Worm (Caenorhabditis elegans) whole organism, L4 larva: ENCODE results near the gene B0024.13.

Experiments used
- F26F4.8 ChIP-seq: fragments of 200-800 bp; sonication (Bioruptor generic); conservative IDR thresholded peaks from 2 replicates; pipeline ENCODE4 v1.3.6; 2022; ENCODE audit warnings: missing genetic modification characterization, missing compliant biosample characterization
- F44E2.7 ChIP-seq: fragments of 200-800 bp; sonication (Bioruptor generic); IDR thresholded peaks from 2 replicates; pipeline ENCODE4 v2.1.2; 2022; ENCODE audit warnings: missing genetic modification characterization, missing compliant biosample characterization
- F49E8.2 ChIP-seq: sonication (generic microtip); optimal IDR thresholded peaks from 2 replicates; lab custom pipeline; 2016; ENCODE audit warnings: missing compliant biosample characterization, mild to moderate bottlenecking, missing genetic modification characterization, borderline replicate concordance
- T20F7.1 ChIP-seq: fragments of 200-800 bp; sonication (Bioruptor generic); optimal IDR thresholded peaks from 2 replicates; lab custom pipeline; 2018; ENCODE audit warnings: mild to moderate bottlenecking, missing genetic modification characterization, missing compliant biosample characterization
- T26A8.4 ChIP-seq: fragments of 200-800 bp; sonication (Bioruptor generic); IDR thresholded peaks from 2 replicates; pipeline ENCODE4 v1.3.6; 2022; ENCODE audit warnings: missing genetic modification characterization, missing compliant biosample characterization
- aly-2 ChIP-seq: sonication (generic microtip); optimal IDR thresholded peaks from 2 replicates; lab custom pipeline; 2018; ENCODE audit warnings: missing biosample characterization, missing genetic modification characterization
- ama-1 ChIP-seq: fragments of 150-350 bp; optimal IDR thresholded peaks from 2 replicates; lab custom pipeline; 2014; ENCODE audit warnings: inconsistent platforms, mixed read lengths
- arid-1 ChIP-seq: fragments of 200-800 bp; sonication (Bioruptor generic); conservative IDR thresholded peaks from 2 replicates; pipeline ENCODE4 v1.3.6; 2022; ENCODE audit warnings: missing genetic modification reagents, missing genetic modification characterization, missing compliant biosample characterization
- attf-4 ChIP-seq: sonication (generic microtip); optimal IDR thresholded peaks from 3 replicates; lab custom pipeline; 2017; ENCODE audit warnings: missing biosample characterization, missing genetic modification characterization
- ceh-62 ChIP-seq: sonication (generic microtip); optimal IDR thresholded peaks from 2 replicates; lab custom pipeline; 2017; ENCODE audit warnings: missing biosample characterization, missing genetic modification characterization
- cey-2 ChIP-seq: sonication (generic microtip); optimal IDR thresholded peaks from 3 replicates; lab custom pipeline; 2017; ENCODE audit warnings: missing genetic modification characterization, mild to moderate bottlenecking, missing compliant biosample characterization, antibody characterized with exemption, borderline replicate concordance; ENCODE audit not compliant: insufficient read depth
- daf-19 ChIP-seq: fragments of 200-800 bp; sonication (Bioruptor generic); conservative IDR thresholded peaks from 2 replicates; pipeline ENCODE4 v1.3.6; 2022; ENCODE audit warnings: missing genetic modification characterization, missing compliant biosample characterization
- dmd-6 ChIP-seq: fragments of 200-800 bp; sonication (Bioruptor generic); IDR thresholded peaks from 2 replicates; pipeline ENCODE4 v1.3.6; 2022; ENCODE audit warnings: missing genetic modification reagents, missing genetic modification characterization, missing compliant biosample characterization
- dpl-1 ChIP-seq: fragments of 150-350 bp; optimal IDR thresholded peaks from 2 replicates; lab custom pipeline; 2014; ENCODE audit warnings: missing biosample characterization, missing genetic modification reagents, missing genetic modification characterization
- duxl-1 ChIP-seq: sonication (generic microtip); optimal IDR thresholded peaks from 2 replicates; lab custom pipeline; 2016; ENCODE audit warnings: mild to moderate bottlenecking, missing genetic modification characterization, moderate library complexity, missing compliant biosample characterization; ENCODE audit not compliant: poor library complexity
- dve-1 ChIP-seq: sonication (generic microtip); optimal IDR thresholded peaks from 2 replicates; lab custom pipeline; 2017; ENCODE audit warnings: antibody characterized with exemption, mild to moderate bottlenecking, missing genetic modification characterization, missing compliant biosample characterization; ENCODE audit not compliant: insufficient read depth
- fos-1 ChIP-seq: fragments of 150-350 bp; optimal IDR thresholded peaks from 2 replicates; lab custom pipeline; 2014; ENCODE audit warnings: missing biosample characterization, missing genetic modification characterization
- hlh-30 ChIP-seq: sonication (generic microtip); optimal IDR thresholded peaks from 2 replicates; lab custom pipeline; 2017; ENCODE audit warnings: antibody characterized with exemption, mild to moderate bottlenecking, missing genetic modification characterization, missing compliant biosample characterization; ENCODE audit not compliant: insufficient read depth
- lim-7 ChIP-seq: fragments of 200-800 bp; sonication (Bioruptor generic); IDR thresholded peaks from 2 replicates; pipeline ENCODE4 v1.3.6; 2022; ENCODE audit warnings: missing genetic modification characterization, missing compliant biosample characterization
- lin-1 ChIP-seq: fragments of 200-800 bp; sonication (Bioruptor generic); IDR thresholded peaks from 2 replicates; pipeline ENCODE4 v1.3.6; 2022; ENCODE audit warnings: missing genetic modification reagents, missing genetic modification characterization, missing compliant biosample characterization
- lin-13 ChIP-seq: fragments of 150-350 bp; optimal IDR thresholded peaks from 2 replicates; lab custom pipeline; 2014; ENCODE audit warnings: missing biosample characterization, missing genetic modification reagents, missing genetic modification characterization
- lin-29 ChIP-seq: fragments of 200-800 bp; sonication (Bioruptor generic); IDR thresholded peaks from 2 replicates; pipeline ENCODE4 v1.3.6; 2022; ENCODE audit warnings: missing genetic modification reagents, missing genetic modification characterization, missing compliant biosample characterization
- lsy-2 ChIP-seq, 2 experiments: fragments of 150-350 bp in 1 of 2; sonication (generic microtip) in 1 of 2; optimal IDR thresholded peaks; 2 replicates each; lab custom pipeline; 2014 to 2017; ENCODE audit warnings: missing biosample characterization in 2 of 2, missing genetic modification characterization in 2 of 2
- madf-5 ChIP-seq, 2 experiments: fragments of 200-800 bp; sonication (Bioruptor generic); IDR thresholded peaks; 2 replicates each; pipeline ENCODE4 v1.3.6; 2022; ENCODE audit warnings: missing compliant biosample characterization in 2 of 2, missing genetic modification characterization in 2 of 2
- madf-9 ChIP-seq: fragments of 200-800 bp; sonication (Bioruptor generic); conservative IDR thresholded peaks from 2 replicates; pipeline ENCODE4 v1.3.6; 2022; ENCODE audit warnings: missing genetic modification reagents, missing genetic modification characterization, missing compliant biosample characterization
- mdl-1 ChIP-seq, 2 experiments: fragments of 150-350 bp in 1 of 2; sonication (generic microtip) in 1 of 2; optimal IDR thresholded peaks; 2 replicates each; lab custom pipeline; 2014 to 2017; ENCODE audit warnings: missing biosample characterization in 2 of 2, missing genetic modification characterization in 2 of 2
- mdt-29 ChIP-seq: fragments of 200-800 bp; sonication (Bioruptor generic); IDR thresholded peaks from 2 replicates; pipeline ENCODE4 v1.3.6; 2022; ENCODE audit warnings: missing genetic modification reagents, missing genetic modification characterization, missing compliant biosample characterization
- mep-1 ChIP-seq: fragments of 150-350 bp; sonication (generic microtip); optimal IDR thresholded peaks from 3 replicates; lab custom pipeline; 2014; ENCODE audit warnings: missing biosample characterization, missing genetic modification characterization
- mxl-3 ChIP-seq: fragments of 200-800 bp; sonication (Bioruptor generic); optimal IDR thresholded peaks from 2 replicates; lab custom pipeline; 2018; ENCODE audit warnings: mild to moderate bottlenecking, missing genetic modification characterization, missing compliant biosample characterization
- nhr-102 ChIP-seq: sonication (generic microtip); optimal IDR thresholded peaks from 2 replicates; lab custom pipeline; 2016; ENCODE audit warnings: mild to moderate bottlenecking, missing genetic modification characterization, moderate library complexity, missing compliant biosample characterization
- nhr-237 ChIP-seq: sonication (generic microtip); optimal IDR thresholded peaks from 2 replicates; lab custom pipeline; 2017; ENCODE audit warnings: missing biosample characterization, missing genetic modification characterization
- nhr-25 ChIP-seq: sonication (generic microtip); optimal IDR thresholded peaks from 2 replicates; lab custom pipeline; 2017; ENCODE audit warnings: missing genetic modification characterization, mild to moderate bottlenecking, missing compliant biosample characterization, antibody characterized with exemption, moderate library complexity, borderline replicate concordance; ENCODE audit not compliant: insufficient read depth
- nhr-28 ChIP-seq: fragments of 150-350 bp; optimal IDR thresholded peaks from 2 replicates; lab custom pipeline; 2014; ENCODE audit warnings: missing biosample characterization, missing genetic modification characterization
- nhr-41 ChIP-seq: fragments of 200-800 bp; sonication (Bioruptor generic); IDR thresholded peaks from 2 replicates; pipeline ENCODE4 v1.3.6; 2022; ENCODE audit warnings: missing genetic modification reagents, missing genetic modification characterization, missing compliant biosample characterization
- nhr-76 ChIP-seq: fragments of 150-350 bp; optimal IDR thresholded peaks from 2 replicates; lab custom pipeline; 2014; ENCODE audit warnings: missing biosample characterization, missing genetic modification characterization
- pha-4 ChIP-seq, 2 experiments: fragments of 150-350 bp in 1 of 2; fragments of 200-800 bp in 1 of 2; sonication (Bioruptor generic) in 1 of 2; IDR thresholded peaks in 1 of 2; optimal IDR thresholded peaks in 1 of 2; 2 replicates each; pipeline versions ENCODE4 v1.3.6 to Lab custom; 2014 to 2022; ENCODE audit warnings: missing genetic modification characterization in 2 of 2, missing genetic modification reagents in 2 of 2, missing biosample characterization in 1 of 2, missing compliant biosample characterization in 1 of 2
- pqm-1 ChIP-seq: sonication (generic microtip); optimal IDR thresholded peaks from 2 replicates; lab custom pipeline; 2017; ENCODE audit warnings: missing biosample characterization, missing genetic modification characterization
- rbr-2 ChIP-seq: sonication (generic microtip); optimal IDR thresholded peaks from 2 replicates; lab custom pipeline; 2016; ENCODE audit warnings: missing genotype, missing genetic modification characterization, missing compliant biosample characterization
- saeg-2 ChIP-seq: fragments of 200-800 bp; sonication (Bioruptor generic); IDR thresholded peaks from 2 replicates; pipeline ENCODE4 v1.3.6; 2022; ENCODE audit warnings: missing genetic modification reagents, missing genetic modification characterization, missing compliant biosample characterization
- snpc-1.2 ChIP-seq: fragments of 200-800 bp; sonication (Bioruptor generic); IDR thresholded peaks from 2 replicates; pipeline ENCODE4 v1.3.6; 2022; ENCODE audit warnings: missing genetic modification reagents, missing genetic modification characterization, missing compliant biosample characterization
- snpc-4 ChIP-seq: fragments of 150-350 bp; optimal IDR thresholded peaks from 2 replicates; lab custom pipeline; 2014; ENCODE audit warnings: missing biosample characterization, missing genetic modification characterization
- spr-3 ChIP-seq: fragments of 200-800 bp; sonication (Bioruptor generic); optimal IDR thresholded peaks from 2 replicates; lab custom pipeline; 2018; ENCODE audit warnings: mild to moderate bottlenecking, missing genetic modification characterization, missing compliant biosample characterization
- unc-130 ChIP-seq: sonication (generic microtip); optimal IDR thresholded peaks from 2 replicates; lab custom pipeline; 2016; ENCODE audit warnings: missing genetic modification reagents, missing genetic modification characterization, missing compliant biosample characterization
- vab-7 ChIP-seq: fragments of 200-800 bp; sonication (Bioruptor generic); IDR thresholded peaks from 2 replicates; pipeline ENCODE4 v1.3.6; 2022; ENCODE audit warnings: missing genetic modification reagents, missing genetic modification characterization, missing compliant biosample characterization
- zag-1 ChIP-seq: fragments of 150-350 bp; optimal IDR thresholded peaks from 2 replicates; lab custom pipeline; 2014; ENCODE audit warnings: missing biosample characterization, missing genetic modification characterization
- zfp-2 ChIP-seq: sonication (generic microtip); optimal IDR thresholded peaks from 2 replicates; lab custom pipeline; 2016; ENCODE audit warnings: mild to moderate bottlenecking, missing genetic modification characterization, missing compliant biosample characterization
- zfp-3 ChIP-seq: fragments of 200-800 bp; sonication (Bioruptor generic); conservative IDR thresholded peaks from 2 replicates; pipeline ENCODE4 v1.3.6; 2022; ENCODE audit warnings: missing genetic modification reagents, missing genetic modification characterization, missing compliant biosample characterization
- zip-11 ChIP-seq: fragments of 200-800 bp; sonication (Bioruptor generic); IDR thresholded peaks from 2 replicates; pipeline ENCODE4 v1.3.6; 2022; ENCODE audit warnings: missing genetic modification characterization, missing compliant biosample characterization

The B0024.13 gene

DNA sequence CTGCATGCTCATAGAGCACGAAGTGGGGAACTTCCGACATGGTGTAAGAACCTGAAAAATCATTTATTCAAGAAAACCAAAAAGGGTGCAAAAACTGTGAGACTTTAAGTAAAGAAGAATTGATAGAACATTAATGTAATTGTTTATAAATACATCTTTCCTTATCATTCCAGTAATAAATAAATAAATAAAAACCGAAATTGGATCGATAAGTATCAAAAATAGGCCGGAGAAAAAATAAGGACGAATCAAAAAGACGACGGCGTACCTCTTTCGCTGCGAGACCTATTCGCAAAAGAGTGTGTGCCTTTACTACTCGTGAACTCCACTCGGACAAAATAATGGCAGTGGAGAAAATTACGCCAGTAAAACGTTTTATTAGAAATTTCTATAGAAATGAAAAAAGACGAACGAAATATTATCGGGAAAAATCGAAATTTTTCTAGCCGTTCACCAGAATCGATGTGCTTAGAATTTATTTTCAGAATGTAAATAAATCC is 32.5 kb downstream of the B0024.13 start, which contains the start of gene nol-56 (continued):
- no peak for TF ChIP-seq lin-29 (GFP tag; lab: Robert Waterston, UW)
- no peak for TF ChIP-seq zfp-3 (GFP tag; lab: Robert Waterston, UW)
- TF ChIP-seq mdt-29 (GFP tag; lab: Robert Waterston, UW): no peak
- peak; percentile 65; the same call in 1 of the 2 replicates for TF ChIP-seq pha-4 (GFP tag; IDR thresholded peaks at IDR 0.05; lab: Robert Waterston, UW)
- peak; percentile 32 for TF ChIP-seq pha-4 (tag; optimal IDR thresholded peaks at IDR 0.05; lab: Kevin White, UChicago)
- no peak for TF ChIP-seq lin-1 (GFP tag; lab: Robert Waterston, UW)
- TF ChIP-seq duxl-1 (tag; lab: Kevin White, UChicago): peak; percentile 36
- no peak for TF ChIP-seq F44E2.7 (GFP tag; lab: Robert Waterston, UW)
- no peak for TF ChIP-seq nhr-76 (tag; lab: Kevin White, UChicago)
- TF ChIP-seq daf-19 (GFP tag; lab: Robert Waterston, UW): no peak
- TF ChIP-seq F49E8.2 (tag; lab: Kevin White, UChicago): peak; percentile 11
- TF ChIP-seq lsy-2 (tag; optimal IDR thresholded peaks at IDR 0.05; lab: Kevin White, UChicago): peak in 1 of 2 experiments; percentile 94
- no peak for TF ChIP-seq T26A8.4 (GFP tag; lab: Robert Waterston, UW)
- peak; percentile 64 for TF ChIP-seq unc-130
- peak; percentile 80 for TF ChIP-seq dmd-6 (GFP tag; lab: Robert Waterston, UW)
- TF ChIP-seq lim-7 (GFP tag; lab: Robert Waterston, UW): no peak
- TF ChIP-seq hlh-30 (tag; lab: Kevin White, UChicago): peak; percentile 71
- TF ChIP-seq ceh-62 (tag; lab: Kevin White, UChicago): no peak
- no peak for TF ChIP-seq spr-3 (GFP tag; lab: Kevin White, UChicago)
- TF ChIP-seq snpc-1.2 (GFP tag; lab: Robert Waterston, UW): no peak
- TF ChIP-seq ama-1: no peak
- TF ChIP-seq zip-11: no peak
- TF ChIP-seq zfp-2 (tag; lab: Kevin White, UChicago): peak; percentile 22
- TF ChIP-seq nhr-237: no peak
- TF ChIP-seq zag-1: no peak
- no peak for TF ChIP-seq cey-2 (tag; lab: Kevin White, UChicago)
- TF ChIP-seq aly-2 (tag; lab: Kevin White, UChicago): no peak
- peak; percentile 89 for TF ChIP-seq dpl-1 (GFP tag; lab: Kevin White, UChicago)
- TF ChIP-seq, all 104 proteins: peak for 35

DNA sequence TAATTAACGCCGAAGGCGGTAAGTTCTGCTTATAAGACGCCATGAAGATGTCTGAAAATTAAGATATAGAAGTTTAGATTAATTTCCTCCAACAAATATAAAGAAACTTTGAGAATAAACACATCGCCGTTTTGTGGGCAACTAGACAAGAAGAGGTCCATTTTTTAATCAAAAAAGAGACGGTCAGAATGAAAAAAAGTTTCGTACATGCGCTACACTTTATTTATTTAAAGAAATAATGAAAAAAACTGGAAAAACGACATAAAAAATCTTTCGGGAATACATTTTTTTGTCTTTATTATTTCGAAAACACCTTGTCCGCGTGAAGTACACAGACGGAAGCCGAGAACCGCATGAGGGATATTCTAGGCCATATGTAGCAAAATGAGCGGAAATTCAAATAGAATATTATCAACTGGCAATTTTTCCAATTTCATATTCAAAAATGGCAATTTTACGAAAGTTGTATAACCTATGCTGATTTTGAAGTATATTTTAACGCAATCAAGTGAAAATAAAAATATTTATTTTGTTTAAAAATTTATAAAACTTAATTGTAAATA is 35.3 kb downstream of the B0024.13 start, which contains the start of gene sluh-7:
sluh-7 (minus strand) TSS at position 51 of the 563 bp plus-strand sequence.
- TF ChIP-seq pqm-1 (no peak), nhr-102 (tag; lab: Kevin White, UChicago) (peak; percentile 66), T20F7.1 (GFP tag; lab: Kevin White, UChicago) (peak; percentile 69), saeg-2 (GFP tag; lab: Robert Waterston, UW) (no peak), cey-2 (tag; lab: Kevin White, UChicago) (no peak), nhr-41 (GFP tag; lab: Robert Waterston, UW) (no peak), zfp-2 (tag; lab: Kevin White, UChicago) (no peak), snpc-4 (tag; lab: Kevin White, UChicago) (no peak), mdl-1 (tag; optimal IDR thresholded peaks at IDR 0.05; lab: Kevin White, UChicago) (no peak), lin-13 (GFP tag; lab: Kevin White, UChicago) (peak; percentile 27), dve-1 (tag; lab: Kevin White, UChicago) (peak; percentile 74), mep-1 (tag; lab: Kevin White, UChicago) (peak; percentile 70), madf-9 (GFP tag; lab: Robert Waterston, UW) (peak; percentile 75), arid-1 (no peak), vab-7 (GFP tag; lab: Robert Waterston, UW) (no peak), fos-1 (tag; lab: Kevin White, UChicago) (no peak), attf-4 (tag; lab: Kevin White, UChicago) (no peak), nhr-25 (tag; lab: Kevin White, UChicago) (no peak), unc-130 (peak; percentile 95), nhr-28 (tag; lab: Kevin White, UChicago) (peak; percentile 30), rbr-2 (peak; percentile 63), F26F4.8 (GFP tag; lab: Robert Waterston, UW) (no peak), mxl-3 (GFP tag; lab: Kevin White, UChicago) (no peak), madf-5 (GFP tag; IDR thresholded peaks at IDR 0.05; lab: Robert Waterston, UW) (no peak)
